Fruit fly (Drosophila melanogaster) whole organism, pupa: ENCODE data around the gene CG3558.

Experiments used
- CG10348 ChIP-seq: fragments of 200-800 bp; sonication (Bioruptor generic); IDR thresholded peaks from 2 replicates; pipeline ENCODE4 v1.3.6; 2022; ENCODE audit warnings: missing biosample characterization, missing genetic modification characterization
- CG12605 ChIP-seq: fragments of 200-800 bp; sonication (Bioruptor generic); IDR thresholded peaks from 2 replicates; pipeline ENCODE4 v1.3.6; 2022; ENCODE audit warnings: missing biosample characterization, missing genetic modification characterization
- CG13204 ChIP-seq: fragments of 200-800 bp; sonication (Bioruptor generic); optimal IDR thresholded peaks from 2 replicates; lab custom pipeline; 2018; ENCODE audit warnings: missing biosample characterization, mild to moderate bottlenecking, missing genetic modification characterization, moderate library complexity
- CG14655 ChIP-seq: fragments of 200-800 bp; sonication (Bioruptor generic); optimal IDR thresholded peaks from 3 replicates; lab custom pipeline; 2017; ENCODE audit warnings: mild to moderate bottlenecking, missing biosample characterization, missing genetic modification reagents, missing genetic modification characterization
- CG15710 ChIP-seq: fragments of 200-800 bp; sonication (Bioruptor generic); optimal IDR thresholded peaks from 2 replicates; lab custom pipeline; 2018; ENCODE audit warnings: missing biosample characterization, mild to moderate bottlenecking, missing genetic modification characterization, moderate library complexity
- CG17806 ChIP-seq: fragments of 200-800 bp; sonication (Bioruptor generic); optimal IDR thresholded peaks from 2 replicates; lab custom pipeline; 2018; ENCODE audit warnings: missing biosample characterization, mild to moderate bottlenecking, missing genetic modification characterization, moderate library complexity
- CG32121 ChIP-seq: fragments of 200-800 bp; sonication (Bioruptor generic); IDR thresholded peaks from 2 replicates; pipeline ENCODE4 v1.3.6; 2022; ENCODE audit warnings: missing biosample characterization, missing genetic modification characterization
- CG34367 ChIP-seq: fragments of 200-800 bp; sonication (Bioruptor generic); optimal IDR thresholded peaks from 2 replicates; lab custom pipeline; 2018; ENCODE audit warnings: missing biosample characterization, mild to moderate bottlenecking, missing genetic modification characterization
- CG4496 ChIP-seq: fragments of 200-800 bp; sonication (Bioruptor generic); IDR thresholded peaks from 3 replicates; pipeline ENCODE4 v1.3.6; 2022; ENCODE audit warnings: missing biosample characterization, missing genetic modification characterization
- CG8159 ChIP-seq: fragments of 200-800 bp; sonication (Bioruptor generic); optimal IDR thresholded peaks from 3 replicates; lab custom pipeline; 2018; ENCODE audit warnings: missing biosample characterization, mild to moderate bottlenecking, missing genetic modification characterization, moderate library complexity
- CG8301 ChIP-seq: fragments of 200-800 bp; sonication (Bioruptor generic); optimal IDR thresholded peaks from 2 replicates; lab custom pipeline; 2018; ENCODE audit warnings: missing biosample characterization, mild to moderate bottlenecking, missing genetic modification characterization
- CG9948 ChIP-seq: fragments of 200-800 bp; sonication (Bioruptor generic); optimal IDR thresholded peaks from 2 replicates; lab custom pipeline; 2018; ENCODE audit warnings: missing biosample characterization, mild to moderate bottlenecking, missing genetic modification characterization, moderate library complexity
- EcR ChIP-seq: fragments of 200-800 bp; sonication (Bioruptor generic); optimal IDR thresholded peaks from 3 replicates; lab custom pipeline; 2019; ENCODE audit warnings: missing biosample characterization, missing genetic modification characterization, mild to moderate bottlenecking, moderate library complexity, missing genetic modification reagents
- Ets98B ChIP-seq: fragments of 200-800 bp; sonication (Bioruptor generic); IDR thresholded peaks from 2 replicates; pipeline ENCODE4 v1.3.6; 2022; ENCODE audit warnings: missing biosample characterization, missing genetic modification characterization
- Pif1A ChIP-seq: fragments of 200-800 bp; sonication (Bioruptor generic); optimal IDR thresholded peaks from 3 replicates; lab custom pipeline; 2016; ENCODE audit warnings: missing biosample characterization, missing genetic modification characterization
- Pif1B ChIP-seq: fragments of 200-800 bp; sonication (Bioruptor generic); optimal IDR thresholded peaks from 3 replicates; lab custom pipeline; 2016; ENCODE audit warnings: missing biosample characterization, missing genetic modification characterization
- Snoo ChIP-seq: fragments of 200-800 bp; sonication (Bioruptor generic); optimal IDR thresholded peaks from 3 replicates; lab custom pipeline; 2017; ENCODE audit warnings: missing biosample characterization, mild to moderate bottlenecking, missing genetic modification characterization, inconsistent platforms
- gl ChIP-seq: fragments of 200-800 bp; sonication (Bioruptor generic); optimal IDR thresholded peaks from 2 replicates; lab custom pipeline; 2018; ENCODE audit warnings: missing biosample characterization, mild to moderate bottlenecking, missing genetic modification characterization
- rn ChIP-seq: fragments of 200-800 bp; sonication (Bioruptor generic); IDR thresholded peaks from 2 replicates; pipeline ENCODE4 v1.3.6; 2022; ENCODE audit warnings: missing biosample characterization, missing genetic modification characterization

Gene CG3558

DNA sequence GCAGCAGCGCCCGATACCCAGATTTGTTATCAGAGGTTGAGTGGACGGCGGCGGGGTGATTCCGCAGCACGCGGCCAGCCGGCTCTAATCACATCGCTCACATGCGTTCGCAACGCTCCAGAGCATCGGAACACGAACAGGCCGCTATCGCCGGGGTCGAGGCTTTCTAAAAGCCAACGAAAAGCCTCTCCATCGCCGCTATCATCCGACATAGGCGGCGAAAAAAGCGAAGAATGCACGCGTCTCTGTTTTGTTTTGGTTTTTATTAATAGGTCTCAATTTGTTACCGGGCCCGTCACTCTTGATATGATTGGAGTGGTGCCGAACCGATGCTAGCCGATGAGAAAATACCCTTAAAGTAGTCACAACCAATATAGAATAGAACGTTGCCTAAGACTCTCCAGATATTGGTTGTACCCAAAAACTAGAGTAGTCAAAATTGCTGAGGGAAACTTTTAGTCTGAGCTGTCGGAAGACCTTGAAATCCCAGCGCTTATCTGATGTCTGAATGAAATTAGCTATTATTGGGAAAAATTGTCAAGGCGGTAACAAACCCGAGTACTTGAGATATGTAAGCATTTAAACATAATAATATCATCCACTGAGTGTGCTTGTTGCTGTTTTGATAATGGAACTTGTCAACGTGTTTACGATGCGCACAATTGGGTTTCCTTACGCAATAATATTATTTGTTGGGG lies 49.4 kb downstream of the CG3558 start, which contains the start of gene CG17261:
Gene CG17261, plus strand, starts transcription at position 634 of the 698 bp plus-strand sequence.
- no peak for TF ChIP-seq CG15710 (tag; lab: Kevin White, UChicago)
- TF ChIP-seq CG34367 (tag; lab: Kevin White, UChicago) = no peak
- no peak for TF ChIP-seq Pif1A (GFP tag; lab: Kevin White, UChicago)
- 0 out of 2 replicates have a peak, but pooled peaks have one; percentile 22 for TF ChIP-seq CG32121
- no peak for TF ChIP-seq CG14655 (GFP tag; lab: Kevin White, UChicago)

DNA sequence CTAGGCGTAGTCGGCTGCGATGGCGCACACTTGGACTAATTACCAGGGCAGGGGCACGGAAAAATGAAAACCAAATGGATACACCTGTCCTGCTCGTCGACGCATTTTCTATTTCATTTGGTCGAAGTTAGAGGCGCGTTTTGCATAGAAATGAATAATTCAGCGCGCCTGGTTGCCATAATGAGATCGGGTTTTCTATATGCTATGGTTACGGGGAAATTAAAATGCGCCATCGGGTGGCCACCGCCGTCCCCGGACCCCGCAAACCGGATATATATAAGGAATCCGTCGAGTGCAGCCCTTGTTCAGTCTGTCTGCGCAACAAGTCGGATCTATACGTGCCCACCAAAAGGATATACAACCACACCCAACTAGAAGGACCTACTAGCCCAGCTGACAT lies 51.0 kb downstream of the CG3558 start, which contains the start of gene FASN2:
Gene FASN2, plus strand, starts transcription at position 301 of the 400 bp plus-strand sequence.
- TF ChIP-seq CG8159 (tag; lab: Kevin White, UChicago) (no peak), Ets98B (no peak), CG32121 (no peak), EcR (GFP tag; lab: Kevin White, UChicago) (no peak), CG9948 (tag; lab: Kevin White, UChicago) (no peak), CG8301 (tag; lab: Kevin White, UChicago) (no peak), Pif1A (GFP tag; lab: Kevin White, UChicago) (no peak), CG13204 (GFP tag; lab: Kevin White, UChicago) (no peak), rn (no peak), CG15710 (tag; lab: Kevin White, UChicago) (no peak), CG4496 (GFP tag; lab: Robert Waterston, UW) (no peak), CG34367 (tag; lab: Kevin White, UChicago) (no peak), Pif1B (no peak)

DNA sequence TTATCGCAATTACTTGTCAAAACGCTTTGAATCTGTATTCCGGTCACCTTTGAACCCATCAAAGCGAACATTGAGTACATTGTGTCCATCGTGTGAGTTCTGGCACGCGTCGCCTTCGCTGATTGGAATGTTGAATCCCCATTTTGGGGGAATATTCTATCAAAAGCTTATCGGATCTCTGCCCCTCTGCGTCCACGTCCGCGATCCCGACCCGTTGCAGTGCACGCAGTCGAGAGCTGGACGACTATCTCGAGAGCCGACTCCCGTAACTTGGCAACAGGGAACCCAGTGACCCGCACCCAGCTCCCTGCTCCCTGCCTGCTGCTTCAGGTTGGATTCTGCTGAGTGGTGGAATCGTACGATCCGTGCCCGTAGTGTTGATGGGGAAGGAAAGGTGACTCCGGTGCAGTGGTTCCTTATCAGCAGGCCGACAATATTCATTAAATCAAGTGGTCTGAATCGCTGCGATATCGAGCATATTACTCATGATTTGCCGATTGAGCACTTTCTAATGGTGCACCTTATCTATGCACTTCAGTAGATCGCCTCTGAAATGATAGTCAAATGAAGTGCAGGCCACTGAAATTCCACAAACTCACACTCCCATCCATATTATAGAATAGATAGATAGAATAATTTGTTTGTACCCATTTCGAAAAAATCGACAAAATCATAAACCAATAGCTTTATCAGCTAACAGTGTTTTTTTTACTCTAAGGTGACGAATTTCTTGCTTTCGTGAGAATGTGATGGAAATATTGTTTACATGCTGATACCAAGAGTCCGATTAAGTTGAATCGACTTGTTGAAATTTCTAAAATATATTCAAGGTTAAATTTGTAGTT lies 52.2 kb downstream of the CG3558 start:
- TF ChIP-seq gl (tag; lab: Kevin White, UChicago) (no peak), Ets98B (no peak), CG17806 (tag; lab: Kevin White, UChicago) (no peak), CG12605 (no peak), CG14655 (GFP tag; lab: Kevin White, UChicago) (no peak), CG13204 (GFP tag; lab: Kevin White, UChicago) (no peak), CG34367 (tag; lab: Kevin White, UChicago) (no peak), Pif1B (no peak), CG8301 (tag; lab: Kevin White, UChicago) (no peak), rn (no peak), Snoo (tag; lab: Kevin White, UChicago) (no peak), CG10348 (GFP tag; lab: Robert Waterston, UW) (no peak), CG15710 (tag; lab: Kevin White, UChicago) (no peak), Pif1A (GFP tag; lab: Kevin White, UChicago) (no peak), CG32121 (no peak)
- TF ChIP-seq, all 21 proteins: peak for 0
